Fruit fly (Drosophila melanogaster) whole organism, embryonic: ENCODE data around the gene kirre.

Experiments used
- Aef1 ChIP-seq: fragments of 200-800 bp; sonication (Bioruptor generic); IDR thresholded peaks from 3 replicates; pipeline ENCODE4 v1.3.6; 2022; ENCODE audit warnings: missing biosample characterization, missing genetic modification characterization
- CG10462 ChIP-seq: fragments of 200-800 bp; sonication (Bioruptor generic); optimal IDR thresholded peaks from 2 replicates; lab custom pipeline; 2016; ENCODE audit warnings: missing biosample characterization, missing genetic modification characterization
- CG13287 ChIP-seq: fragments of 200-800 bp; sonication (Bioruptor generic); IDR thresholded peaks from 2 replicates; pipeline ENCODE4 v1.3.6; 2022; ENCODE audit warnings: missing biosample characterization, missing genetic modification characterization; ENCODE audit not compliant: partially characterized antibody
- CG13775 ChIP-seq: fragments of 200-800 bp; sonication (Bioruptor generic); optimal IDR thresholded peaks from 3 replicates; lab custom pipeline; 2017; ENCODE audit warnings: missing biosample characterization, mild to moderate bottlenecking, missing genetic modification characterization
- CG14441 ChIP-seq: fragments of 200-800 bp; sonication (Bioruptor generic); IDR thresholded peaks from 2 replicates; pipeline ENCODE4 v1.3.6; 2022; ENCODE audit warnings: missing biosample characterization, missing genetic modification characterization
- CG15011 ChIP-seq: fragments of 200-800 bp; sonication (Bioruptor generic); optimal IDR thresholded peaks from 3 replicates; lab custom pipeline; 2018; ENCODE audit warnings: missing biosample characterization, mild to moderate bottlenecking, missing genetic modification characterization
- CG15269 ChIP-seq: fragments of 200-800 bp; sonication (Bioruptor generic); optimal IDR thresholded peaks from 2 replicates; lab custom pipeline; 2018; ENCODE audit warnings: missing biosample characterization, mild to moderate bottlenecking, missing genetic modification characterization, moderate library complexity
- CG15479 ChIP-seq: fragments of 200-800 bp; sonication (Bioruptor generic); optimal IDR thresholded peaks from 3 replicates; lab custom pipeline; 2019; ENCODE audit warnings: missing biosample characterization, mild to moderate bottlenecking, missing genetic modification characterization, moderate library complexity
- CG1832 ChIP-seq: fragments of 200-800 bp; sonication (Bioruptor generic); optimal IDR thresholded peaks from 2 replicates; lab custom pipeline; 2017; ENCODE audit warnings: missing biosample characterization, mild to moderate bottlenecking, missing genetic modification characterization, inconsistent platforms
- CG18619 ChIP-seq: fragments of 200-800 bp; sonication (Bioruptor generic); optimal IDR thresholded peaks from 3 replicates; lab custom pipeline; 2017; ENCODE audit warnings: missing biosample characterization, mild to moderate bottlenecking, missing genetic modification characterization
- CG6683 ChIP-seq: fragments of 200-800 bp; sonication (Bioruptor generic); optimal IDR thresholded peaks from 2 replicates; lab custom pipeline; 2017; ENCODE audit warnings: missing biosample characterization, mild to moderate bottlenecking, missing genetic modification characterization, missing genetic modification reagents
- CG7556 ChIP-seq: fragments of 200-800 bp; sonication (Bioruptor generic); optimal IDR thresholded peaks from 2 replicates; lab custom pipeline; 2017; ENCODE audit warnings: missing biosample characterization, mild to moderate bottlenecking, missing genetic modification characterization
- CG8478 ChIP-seq: fragments of >200 bp; optimal IDR thresholded peaks from 2 replicates; lab custom pipeline; 2018
- CG9876 ChIP-seq: fragments of 200-800 bp; sonication (Bioruptor generic); optimal IDR thresholded peaks from 2 replicates; lab custom pipeline; 2016; ENCODE audit warnings: missing biosample characterization, missing genetic modification characterization
- CHES-1-like ChIP-seq: fragments of 200-800 bp; sonication (Bioruptor generic); optimal IDR thresholded peaks from 2 replicates; lab custom pipeline; 2016; ENCODE audit warnings: missing biosample characterization, missing genetic modification characterization
- CTCF ChIP-seq: fragments of 200-800 bp; sonication (Bioruptor generic); optimal IDR thresholded peaks from 2 replicates; lab custom pipeline; 2017; ENCODE audit warnings: missing biosample characterization, mild to moderate bottlenecking, missing genetic modification characterization, moderate library complexity
- Dad ChIP-seq: fragments of 200-800 bp; sonication (Bioruptor generic); optimal IDR thresholded peaks from 3 replicates; lab custom pipeline; 2016; ENCODE audit warnings: missing biosample characterization, missing genetic modification characterization
- Deaf1 ChIP-seq: fragments of 200-800 bp; optimal IDR thresholded peaks from 3 replicates; lab custom pipeline; 2019; ENCODE audit warnings: missing biosample characterization, mild to moderate bottlenecking, missing genetic modification characterization, moderate library complexity
- Doc2 ChIP-seq: fragments of 200-800 bp; sonication (Bioruptor generic); IDR thresholded peaks from 2 replicates; pipeline ENCODE4 v1.3.6; 2022; ENCODE audit warnings: missing biosample characterization, missing genetic modification characterization
- Drgx ChIP-seq: fragments of 200-800 bp; sonication (Bioruptor generic); IDR thresholded peaks from 2 replicates; pipeline ENCODE4 v1.3.6; 2022; ENCODE audit warnings: missing biosample characterization, missing genetic modification characterization
- E2f2 ChIP-seq: fragments of 200-800 bp; sonication (Bioruptor generic); IDR thresholded peaks from 2 replicates; pipeline ENCODE4 v1.3.6; 2022; ENCODE audit warnings: missing biosample characterization, missing genetic modification characterization
- Fer2 ChIP-seq: fragments of 200-800 bp; sonication (Bioruptor generic); optimal IDR thresholded peaks from 2 replicates; lab custom pipeline; 2018; ENCODE audit warnings: missing biosample characterization, mild to moderate bottlenecking, missing genetic modification characterization, moderate library complexity
- Gsc ChIP-seq: fragments of 200-800 bp; sonication (Bioruptor generic); IDR thresholded peaks from 2 replicates; pipeline ENCODE4 v1.3.6; 2022; ENCODE audit warnings: missing biosample characterization, missing genetic modification characterization
- H15 ChIP-seq: fragments of 200-800 bp; sonication (Bioruptor generic); IDR thresholded peaks from 3 replicates; pipeline ENCODE4 v1.3.6; 2022; ENCODE audit warnings: missing biosample characterization, missing genetic modification characterization
- HLH3B ChIP-seq: fragments of 200-800 bp; sonication (Bioruptor generic); IDR thresholded peaks from 2 replicates; pipeline ENCODE4 v1.3.6; 2022; ENCODE audit warnings: missing biosample characterization, missing genetic modification characterization
- Lpt ChIP-seq: fragments of >200 bp; optimal IDR thresholded peaks from 2 replicates; lab custom pipeline; 2018; ENCODE audit warnings: missing biosample characterization, missing genetic modification characterization
- NC2β ChIP-seq: fragments of 200-800 bp; sonication (Bioruptor generic); optimal IDR thresholded peaks from 2 replicates; lab custom pipeline; 2016; ENCODE audit warnings: missing biosample characterization, missing genetic modification characterization
- Ssrp ChIP-seq: fragments of 200-800 bp; sonication (Bioruptor generic); optimal IDR thresholded peaks from 2 replicates; lab custom pipeline; 2018; ENCODE audit warnings: missing biosample characterization, mild to moderate bottlenecking, missing genetic modification characterization, moderate library complexity
- TFAM ChIP-seq: fragments of 200-800 bp; sonication (Bioruptor generic); optimal IDR thresholded peaks from 2 replicates; lab custom pipeline; 2017; ENCODE audit warnings: missing biosample characterization, missing genetic modification characterization, inconsistent platforms
- abd-A ChIP-seq: fragments of 200-800 bp; sonication (Bioruptor generic); optimal IDR thresholded peaks from 3 replicates; lab custom pipeline; 2019; ENCODE audit warnings: missing biosample characterization, mild to moderate bottlenecking, missing genetic modification characterization, moderate library complexity
- ara ChIP-seq: fragments of 200-800 bp; sonication (Bioruptor generic); IDR thresholded peaks from 2 replicates; pipeline ENCODE4 v1.3.6; 2022; ENCODE audit warnings: missing biosample characterization, missing genetic modification characterization
- ato ChIP-seq: fragments of 200-800 bp; sonication (Bioruptor generic); IDR thresholded peaks from 2 replicates; pipeline ENCODE4 v1.3.6; 2022; ENCODE audit warnings: missing biosample characterization, missing genetic modification characterization; ENCODE audit not compliant: partially characterized antibody
- bab2 ChIP-seq: fragments of 200-800 bp; sonication (Bioruptor generic); optimal IDR thresholded peaks from 2 replicates; lab custom pipeline; 2016; ENCODE audit warnings: missing biosample characterization, missing genetic modification characterization
- bowl ChIP-seq: fragments of 200-800 bp; sonication (Bioruptor generic); IDR thresholded peaks from 2 replicates; pipeline ENCODE4 v1.3.6; 2022; ENCODE audit warnings: missing biosample characterization, missing genetic modification characterization
- cato ChIP-seq: fragments of 200-800 bp; sonication (Bioruptor generic); optimal IDR thresholded peaks from 2 replicates; lab custom pipeline; 2016; ENCODE audit warnings: missing biosample characterization, missing genetic modification characterization, borderline replicate concordance
- chinmo ChIP-seq: fragments of 200-800 bp; sonication (Bioruptor generic); IDR thresholded peaks from 4 replicates; pipeline ENCODE4 v1.3.6; 2022; ENCODE audit warnings: missing biosample characterization, missing genetic modification characterization; ENCODE audit not compliant: partially characterized antibody
- chn ChIP-seq: fragments of 200-800 bp; sonication (Bioruptor generic); optimal IDR thresholded peaks from 2 replicates; lab custom pipeline; 2016; ENCODE audit warnings: missing biosample characterization, missing genetic modification characterization
- dm ChIP-seq: fragments of 200-800 bp; sonication (Bioruptor generic); optimal IDR thresholded peaks from 3 replicates; lab custom pipeline; 2016; ENCODE audit warnings: missing biosample characterization, missing genetic modification characterization
- dmrt11E ChIP-seq: fragments of 200-800 bp; sonication (Bioruptor generic); optimal IDR thresholded peaks from 3 replicates; lab custom pipeline; 2018; ENCODE audit warnings: missing biosample characterization, mild to moderate bottlenecking, missing genetic modification characterization, moderate library complexity
- eve ChIP-seq, 2 experiments: fragments of >200 bp; optimal IDR thresholded peaks; 2 replicates each; lab custom pipeline; 2017; ENCODE audit warnings: missing biosample characterization in 2 of 2, missing genetic modification characterization in 2 of 2
- ham ChIP-seq: fragments of 200-800 bp; sonication (Bioruptor generic); IDR thresholded peaks from 2 replicates; pipeline ENCODE4 v1.3.6; 2022; ENCODE audit warnings: missing biosample characterization, missing genetic modification characterization
- lab ChIP-seq: fragments of 200-800 bp; sonication (Bioruptor generic); optimal IDR thresholded peaks from 3 replicates; lab custom pipeline; 2017; ENCODE audit warnings: missing biosample characterization, missing genetic modification characterization, mild to moderate bottlenecking, moderate library complexity, missing genetic modification reagents
- lov ChIP-seq, 2 experiments: fragments of 200-800 bp in 1 of 2; fragments of >200 bp in 1 of 2; sonication (Bioruptor generic) in 1 of 2; IDR thresholded peaks in 1 of 2; optimal IDR thresholded peaks in 1 of 2; 2 replicates in 1 of 2; 3 replicates in 1 of 2; pipeline versions ENCODE4 v1.3.6 to Lab custom; 2017 to 2022; ENCODE audit warnings: missing biosample characterization in 1 of 2, missing genetic modification characterization in 1 of 2
- maf-S ChIP-seq: fragments of 200-800 bp; sonication (Bioruptor generic); optimal IDR thresholded peaks from 2 replicates; lab custom pipeline; 2016; ENCODE audit warnings: missing biosample characterization, missing genetic modification characterization
- peb ChIP-seq: fragments of 200-800 bp; sonication (Bioruptor generic); IDR thresholded peaks from 2 replicates; pipeline ENCODE4 v1.3.6; 2022; ENCODE audit warnings: missing biosample characterization, missing genetic modification characterization
- pzg ChIP-seq: fragments of 200-800 bp; sonication (Bioruptor generic); optimal IDR thresholded peaks from 3 replicates; lab custom pipeline; 2018; ENCODE audit warnings: missing biosample characterization, mild to moderate bottlenecking, missing genetic modification characterization, moderate library complexity
- scrt ChIP-seq: fragments of 200-800 bp; sonication (Bioruptor generic); optimal IDR thresholded peaks from 2 replicates; lab custom pipeline; 2018; ENCODE audit warnings: missing biosample characterization, mild to moderate bottlenecking, missing genetic modification characterization, moderate library complexity
- slp2 ChIP-seq: fragments of 200-800 bp; sonication (Bioruptor generic); optimal IDR thresholded peaks from 2 replicates; lab custom pipeline; 2016; ENCODE audit warnings: missing biosample characterization, missing genetic modification characterization
- unc-4 ChIP-seq: fragments of 200-800 bp; sonication (Bioruptor generic); IDR thresholded peaks from 2 replicates; pipeline ENCODE4 v1.3.6; 2022; ENCODE audit warnings: missing biosample characterization, missing genetic modification characterization; ENCODE audit not compliant: partially characterized antibody
- usp ChIP-seq: fragments of >200 bp; optimal IDR thresholded peaks from 2 replicates; lab custom pipeline; 2017; ENCODE audit warnings: missing biosample characterization, missing genetic modification characterization
- zen2 ChIP-seq: fragments of 200-800 bp; sonication (Bioruptor generic); IDR thresholded peaks from 3 replicates; pipeline ENCODE4 v1.3.6; 2022; ENCODE audit warnings: missing biosample characterization, missing genetic modification characterization; ENCODE audit not compliant: partially characterized antibody

kirre gene

DNA sequence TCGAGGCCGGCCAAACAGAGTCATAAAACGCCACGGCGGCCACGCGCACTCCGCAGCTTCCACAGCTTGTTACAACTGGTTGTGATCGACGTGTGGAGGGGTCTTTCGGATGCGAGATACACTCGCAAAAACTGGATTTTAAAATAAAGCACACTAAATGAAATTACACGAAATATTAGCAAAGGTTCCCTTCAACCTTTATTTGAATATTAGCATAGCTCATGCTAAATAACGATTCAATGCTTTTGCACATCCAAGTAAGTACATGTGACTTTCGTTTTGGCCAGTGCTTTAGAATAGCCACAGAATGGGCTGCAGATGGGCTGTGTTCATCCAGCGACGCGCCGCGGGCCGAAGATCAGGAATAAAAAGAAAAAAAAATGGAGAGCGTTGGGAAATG lies 305.8 kb downstream of the kirre start (continued):
- peak; percentile 0 for TF ChIP-seq scrt (GFP tag; lab: Kevin White, UChicago)
- TF ChIP-seq CG13775 (GFP tag; lab: Kevin White, UChicago), result peak; percentile 45
- peak; percentile 88 for TF ChIP-seq ara (GFP tag; lab: Robert Waterston, UW)
- peak; percentile 24 for TF ChIP-seq maf-S (GFP tag; lab: Kevin White, UChicago)
- no peak for TF ChIP-seq pzg (GFP tag; lab: Kevin White, UChicago)
- peak; percentile 34; the same call in 1 of the 2 replicates for TF ChIP-seq bowl
- peak; percentile 40 for TF ChIP-seq E2f2 (GFP tag; lab: Robert Waterston, UW)
- no peak for TF ChIP-seq CTCF (GFP tag; lab: Kevin White, UChicago)
- no peak for TF ChIP-seq usp (GFP tag; lab: Kevin White, UChicago)
- TF ChIP-seq Dad (GFP tag; lab: Kevin White, UChicago), result peak; percentile 45
- TF ChIP-seq Ssrp, result peak; percentile 77
- peak; percentile 41 for TF ChIP-seq CHES-1-like (GFP tag; lab: Kevin White, UChicago)
- TF ChIP-seq Aef1 (GFP tag; lab: Robert Waterston, UW), result peak; percentile 54; the same call in 2 of the 3 replicates
- TF ChIP-seq bab2, result peak; percentile 62
- TF ChIP-seq eve (GFP tag; optimal IDR thresholded peaks at IDR 0.05; lab: Kevin White, UChicago), result peak in 1 of 2 experiments; percentile 77
- TF ChIP-seq HLH3B, result peak; percentile 73
- TF ChIP-seq CG7556, result peak; percentile 54
- no peak for TF ChIP-seq CG15011 (GFP tag; lab: Kevin White, UChicago)
- peak; percentile 72 for TF ChIP-seq slp2 (GFP tag; lab: Kevin White, UChicago)
- peak; percentile 90 for TF ChIP-seq Drgx (GFP tag; lab: Robert Waterston, UW)
- no peak for TF ChIP-seq CG1832 (GFP tag; lab: Kevin White, UChicago)
- no peak for TF ChIP-seq Lpt (GFP tag; lab: Kevin White, UChicago)
- no peak for TF ChIP-seq lov (optimal IDR thresholded peaks at IDR 0.05; lab: Kevin White, UChicago)
- peak; percentile 80; the same call in 2 of the 3 replicates for TF ChIP-seq lov (GFP tag; IDR thresholded peaks at IDR 0.05; lab: Robert Waterston, UW)
- TF ChIP-seq cato (GFP tag; lab: Kevin White, UChicago), result peak; percentile 37
- TF ChIP-seq unc-4, result no peak
- peak; percentile 36 for TF ChIP-seq lab
- peak; percentile 80 for TF ChIP-seq chn (GFP tag; lab: Kevin White, UChicago)
- TF ChIP-seq zen2 (GFP tag; lab: Robert Waterston, UW), result no peak
- no peak for TF ChIP-seq CG15479 (GFP tag; lab: Kevin White, UChicago)
- TF ChIP-seq CG10462 (GFP tag; lab: Kevin White, UChicago), result peak; percentile 31
- 0 out of 2 replicates have a peak, but pooled peaks have one; percentile 57 for TF ChIP-seq Gsc (GFP tag; lab: Robert Waterston, UW)
- no peak for TF ChIP-seq ham (GFP tag; lab: Robert Waterston, UW)
- no peak for TF ChIP-seq ato (GFP tag; lab: Robert Waterston, UW)
- TF ChIP-seq CG6683 (GFP tag; lab: Kevin White, UChicago), result no peak
- TF ChIP-seq peb, result peak; percentile 54; the same call in 1 of the 2 replicates
- peak; percentile 69 for TF ChIP-seq NC2β (GFP tag; lab: Kevin White, UChicago)
- TF ChIP-seq dmrt11E (tag; lab: Kevin White, UChicago), result peak; percentile 84
- TF ChIP-seq CG14441 (GFP tag; lab: Robert Waterston, UW), result peak; percentile 67
- no peak for TF ChIP-seq abd-A (tag; lab: Kevin White, UChicago)
- TF ChIP-seq CG9876, result peak; percentile 45
- TF ChIP-seq dm (GFP tag; lab: Kevin White, UChicago), result peak; percentile 64
- TF ChIP-seq CG18619 (GFP tag; lab: Kevin White, UChicago), result peak; percentile 34
- no peak for TF ChIP-seq chinmo (GFP tag; lab: Robert Waterston, UW)
- no peak for TF ChIP-seq Doc2 (GFP tag; lab: Robert Waterston, UW)
- no peak for TF ChIP-seq CG13287 (GFP tag; lab: Robert Waterston, UW)
- TF ChIP-seq TFAM (GFP tag; lab: Kevin White, UChicago), result no peak
- peak; percentile 77 for TF ChIP-seq H15 (GFP tag; lab: Robert Waterston, UW)
- no peak for TF ChIP-seq CG8478 (lab: Kevin White, UChicago)
- peak; percentile 16 for TF ChIP-seq CG15269
- TF ChIP-seq Deaf1 (tag; lab: Kevin White, UChicago), result peak; percentile 21
- TF ChIP-seq Fer2, result no peak
